Fruit fly (Drosophila melanogaster) whole organism, prepupa: ENCODE results near the gene CG14069.

Source experiments
- CG10631 ChIP-seq: fragments of 200-800 bp; sonication (Bioruptor generic); optimal IDR thresholded peaks from 2 replicates; lab custom pipeline; 2016; ENCODE audit warnings: missing biosample characterization, missing genetic modification characterization
- CG11294 ChIP-seq: fragments of 200-800 bp; sonication (Bioruptor generic); IDR thresholded peaks from 2 replicates; pipeline ENCODE4 v1.3.6; 2022; ENCODE audit warnings: missing biosample characterization, missing genetic modification characterization
- CG11762 ChIP-seq: fragments of 200-800 bp; sonication (Bioruptor generic); optimal IDR thresholded peaks from 3 replicates; lab custom pipeline; 2016; ENCODE audit warnings: missing biosample characterization, missing genetic modification characterization; ENCODE audit not compliant: insufficient read depth
- CG15336 ChIP-seq: fragments of 200-800 bp; sonication (Bioruptor generic); IDR thresholded peaks from 2 replicates; pipeline ENCODE4 v1.3.6; 2022; ENCODE audit warnings: missing biosample characterization, missing genetic modification characterization
- CG3032 ChIP-seq: fragments of 200-800 bp; optimal IDR thresholded peaks from 2 replicates; lab custom pipeline; 2019; ENCODE audit warnings: missing biosample characterization, mild to moderate bottlenecking, missing genetic modification characterization, moderate library complexity
- CG31627 ChIP-seq: fragments of 200-800 bp; sonication (Bioruptor generic); optimal IDR thresholded peaks from 3 replicates; lab custom pipeline; 2016; ENCODE audit warnings: missing biosample characterization, missing genetic modification characterization
- CG4318 ChIP-seq: fragments of 200-800 bp; sonication (Bioruptor generic); optimal IDR thresholded peaks from 3 replicates; lab custom pipeline; 2017; ENCODE audit warnings: missing biosample characterization, mild to moderate bottlenecking, missing genetic modification characterization
- CG6163 ChIP-seq: fragments of 200-800 bp; sonication (Bioruptor generic); IDR thresholded peaks from 3 replicates; pipeline ENCODE4 v1.3.6; 2022; ENCODE audit warnings: missing biosample characterization, missing genetic modification characterization
- CG6276 ChIP-seq: fragments of 200-800 bp; sonication (Bioruptor generic); optimal IDR thresholded peaks from 2 replicates; lab custom pipeline; 2017; ENCODE audit warnings: missing biosample characterization, mild to moderate bottlenecking, missing genetic modification characterization
- CG6808 ChIP-seq: fragments of 200-800 bp; sonication (Bioruptor generic); optimal IDR thresholded peaks from 3 replicates; lab custom pipeline; 2017; ENCODE audit warnings: missing biosample characterization, missing genetic modification characterization, mild to moderate bottlenecking, moderate library complexity, missing genetic modification reagents
- CG6854 ChIP-seq: fragments of 200-800 bp; sonication (Bioruptor generic); optimal IDR thresholded peaks from 2 replicates; lab custom pipeline; 2017; ENCODE audit warnings: missing biosample characterization, mild to moderate bottlenecking, missing genetic modification characterization
- CG8119 ChIP-seq: fragments of 200-800 bp; sonication (Bioruptor generic); IDR thresholded peaks from 3 replicates; pipeline ENCODE4 v1.3.6; 2022; ENCODE audit warnings: missing biosample characterization, missing genetic modification characterization
- CG8319 ChIP-seq: fragments of 200-800 bp; sonication (Bioruptor generic); optimal IDR thresholded peaks from 3 replicates; lab custom pipeline; 2016; ENCODE audit warnings: missing biosample characterization, missing genetic modification characterization
- CG8632 ChIP-seq: fragments of 200-800 bp; sonication (Bioruptor generic); optimal IDR thresholded peaks from 3 replicates; lab custom pipeline; 2016; ENCODE audit warnings: missing biosample characterization, missing genetic modification characterization
- Eip78C ChIP-seq: fragments of 200-800 bp; sonication (Bioruptor generic); peaks from one replicate; lab custom pipeline; 2016; ENCODE audit warnings: missing biosample characterization, missing genetic modification characterization
- Hr38 ChIP-seq: sonication (Bioruptor generic); optimal IDR thresholded peaks from 2 replicates; lab custom pipeline; 2016; ENCODE audit warnings: missing biosample characterization, missing genetic modification characterization
- Lpt ChIP-seq: fragments of 200-800 bp; sonication (Bioruptor generic); optimal IDR thresholded peaks from 3 replicates; lab custom pipeline; 2016; ENCODE audit warnings: missing biosample characterization, missing genetic modification characterization
- OdsH ChIP-seq: fragments of 200-800 bp; sonication (Bioruptor generic); optimal IDR thresholded peaks from 3 replicates; lab custom pipeline; 2016; ENCODE audit warnings: missing biosample characterization, missing genetic modification characterization
- Sox102F ChIP-seq: fragments of 200-800 bp; sonication (Bioruptor generic); optimal IDR thresholded peaks from 2 replicates; lab custom pipeline; 2016; ENCODE audit warnings: missing biosample characterization, mild to moderate bottlenecking, missing genetic modification characterization
- Sox14 ChIP-seq: fragments of 200-800 bp; sonication (Bioruptor generic); optimal IDR thresholded peaks from 3 replicates; lab custom pipeline; 2016; ENCODE audit warnings: missing biosample characterization, missing genetic modification characterization
- Sox15 ChIP-seq: fragments of 200-800 bp; sonication (Bioruptor generic); optimal IDR thresholded peaks from 3 replicates; lab custom pipeline; 2016; ENCODE audit warnings: missing biosample characterization, missing genetic modification characterization
- achi ChIP-seq: fragments of 200-800 bp; sonication (Bioruptor generic); optimal IDR thresholded peaks from 3 replicates; lab custom pipeline; 2016; ENCODE audit warnings: missing biosample characterization, missing genetic modification characterization
- acj6 ChIP-seq: fragments of 200-800 bp; sonication (Bioruptor generic); optimal IDR thresholded peaks from 3 replicates; lab custom pipeline; 2016; ENCODE audit warnings: missing biosample characterization, missing genetic modification characterization
- cyc ChIP-seq: fragments of 200-800 bp; sonication (Bioruptor generic); optimal IDR thresholded peaks from 3 replicates; lab custom pipeline; 2016; ENCODE audit warnings: missing biosample characterization, missing genetic modification characterization
- dac ChIP-seq: fragments of 200-800 bp; sonication (Bioruptor generic); optimal IDR thresholded peaks from 2 replicates; lab custom pipeline; 2017; ENCODE audit warnings: missing biosample characterization, mild to moderate bottlenecking, missing genetic modification characterization
- eg ChIP-seq: fragments of 200-800 bp; sonication (Bioruptor generic); IDR thresholded peaks from 3 replicates; pipeline ENCODE4 v1.3.6; 2022; ENCODE audit warnings: missing biosample characterization, missing genetic modification characterization
- esn ChIP-seq: fragments of 200-800 bp; sonication (Bioruptor generic); optimal IDR thresholded peaks from 2 replicates; lab custom pipeline; 2016; ENCODE audit warnings: missing biosample characterization, mild to moderate bottlenecking, missing genetic modification characterization, moderate library complexity
- fd59A ChIP-seq: fragments of 200-800 bp; sonication (Bioruptor generic); optimal IDR thresholded peaks from 2 replicates; lab custom pipeline; 2017; ENCODE audit warnings: missing biosample characterization, mild to moderate bottlenecking, missing genetic modification characterization, missing genetic modification reagents
- fd85E ChIP-seq: fragments of 200-800 bp; sonication (Bioruptor generic); optimal IDR thresholded peaks from 3 replicates; lab custom pipeline; 2016; ENCODE audit warnings: missing biosample characterization, missing genetic modification characterization
- lz ChIP-seq: fragments of 200-800 bp; sonication (Bioruptor generic); optimal IDR thresholded peaks from 3 replicates; lab custom pipeline; 2016; ENCODE audit warnings: missing biosample characterization, missing genetic modification characterization
- net ChIP-seq: fragments of 200-800 bp; sonication (Bioruptor generic); optimal IDR thresholded peaks from 3 replicates; lab custom pipeline; 2016; ENCODE audit warnings: missing biosample characterization, missing genetic modification characterization
- pdm3 ChIP-seq: fragments of 200-800 bp; sonication (Bioruptor generic); optimal IDR thresholded peaks from 3 replicates; lab custom pipeline; 2016; ENCODE audit warnings: missing biosample characterization, missing genetic modification characterization
- salr ChIP-seq, 2 experiments: fragments of 200-800 bp; sonication (Bioruptor generic); optimal IDR thresholded peaks; 3 replicates each; lab custom pipeline; 2016 to 2018; ENCODE audit warnings: missing biosample characterization in 2 of 2, missing genetic modification characterization in 2 of 2, mild to moderate bottlenecking in 1 of 2
- spab ChIP-seq: fragments of 200-800 bp; sonication (Bioruptor generic); optimal IDR thresholded peaks from 2 replicates; lab custom pipeline; 2017; ENCODE audit warnings: missing biosample characterization, mild to moderate bottlenecking, missing genetic modification characterization, missing genetic modification reagents
- svp ChIP-seq: fragments of 200-800 bp; sonication (Bioruptor generic); peaks from one replicate; lab custom pipeline; 2016; ENCODE audit warnings: missing biosample characterization, missing genetic modification characterization
- vri ChIP-seq: fragments of 200-800 bp; sonication (Bioruptor generic); optimal IDR thresholded peaks from 3 replicates; lab custom pipeline; 2016; ENCODE audit warnings: missing biosample characterization, mild to moderate bottlenecking, missing genetic modification characterization

The CG14069 gene

DNA sequence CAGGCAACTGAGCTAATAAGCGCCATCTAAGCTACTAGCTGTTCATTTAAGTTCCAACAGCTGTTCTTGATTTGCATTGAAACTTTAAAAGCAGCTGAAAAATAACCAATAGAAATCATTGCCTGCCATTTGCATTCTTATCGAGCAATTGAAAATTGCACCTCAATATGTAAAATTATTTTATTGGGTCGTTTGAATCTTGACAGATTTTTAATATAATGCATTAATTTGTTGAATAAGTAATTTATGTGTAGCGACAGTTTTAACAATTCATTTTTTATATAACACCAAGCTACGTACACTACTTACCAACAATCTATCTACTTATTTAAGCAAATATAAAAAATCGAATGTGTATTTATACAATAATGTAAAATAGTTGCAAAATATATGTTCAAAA is at the start of gene CG14069:
Gene CG14069 (minus strand): TSS at position 101 of the 400 bp plus-strand sequence.
- TF ChIP-seq CG6276 (GFP tag; lab: Kevin White, UChicago) (no peak), fd59A (GFP tag; lab: Kevin White, UChicago) (no peak), net (GFP tag; lab: Kevin White, UChicago) (no peak), CG31627 (GFP tag; lab: Kevin White, UChicago) (no peak), Lpt (GFP tag; lab: Kevin White, UChicago) (no peak), CG8319 (GFP tag; lab: Kevin White, UChicago) (no peak)

DNA sequence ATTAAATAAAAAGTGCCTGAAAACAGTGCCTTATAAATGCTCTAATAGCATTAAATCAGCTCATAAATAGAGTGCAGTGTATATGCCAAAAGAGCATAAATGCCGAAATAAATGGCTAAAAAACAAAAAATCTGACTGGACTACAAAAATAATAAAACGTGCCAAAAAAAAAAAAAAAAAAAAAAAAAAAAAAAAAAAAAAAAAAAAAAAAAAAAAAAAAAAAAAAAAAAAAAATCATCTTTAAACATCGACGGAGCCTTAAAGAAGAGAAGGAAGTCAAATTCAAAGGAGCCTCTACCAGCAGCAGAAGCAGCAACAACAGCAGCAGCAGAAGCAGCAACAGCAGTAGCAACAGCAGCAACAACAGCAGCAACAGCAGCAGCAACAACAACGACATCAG is 37.4 kb upstream of the CG14069 start:
- TF ChIP-seq eg (GFP tag; lab: Robert Waterston, UW) (0 out of 3 replicates have a peak, but pooled peaks have one; percentile 24), CG8119 (peak; percentile 75), CG6163 (peak; percentile 70; the same call in 2 of the 3 replicates)

DNA sequence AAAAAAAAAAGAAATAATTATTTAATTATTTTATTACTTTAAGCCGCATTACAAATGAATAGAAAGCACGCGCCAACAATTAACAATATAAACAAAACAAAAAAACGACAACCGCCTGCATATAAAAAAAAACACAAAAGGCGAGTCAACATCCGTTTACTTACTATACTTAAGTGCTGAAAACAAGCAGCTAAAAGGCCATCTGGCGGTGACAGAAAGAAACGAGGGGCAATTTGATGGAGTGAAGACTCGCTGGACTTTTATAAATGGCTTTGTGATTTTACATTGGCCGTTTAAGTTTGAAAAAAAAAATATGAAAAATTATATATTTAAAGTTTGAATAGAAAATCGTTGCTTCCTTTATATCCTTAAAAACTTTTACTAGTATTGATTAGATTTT is 29.7 kb upstream of the CG14069 start:
- no peak for TF ChIP-seq Sox15
- no peak for TF ChIP-seq Sox102F (GFP tag; lab: Kevin White, UChicago)
- no peak for TF ChIP-seq vri (GFP tag; lab: Kevin White, UChicago)
- no peak for TF ChIP-seq CG4318
- TF ChIP-seq, all 60 proteins: peak for 0

DNA sequence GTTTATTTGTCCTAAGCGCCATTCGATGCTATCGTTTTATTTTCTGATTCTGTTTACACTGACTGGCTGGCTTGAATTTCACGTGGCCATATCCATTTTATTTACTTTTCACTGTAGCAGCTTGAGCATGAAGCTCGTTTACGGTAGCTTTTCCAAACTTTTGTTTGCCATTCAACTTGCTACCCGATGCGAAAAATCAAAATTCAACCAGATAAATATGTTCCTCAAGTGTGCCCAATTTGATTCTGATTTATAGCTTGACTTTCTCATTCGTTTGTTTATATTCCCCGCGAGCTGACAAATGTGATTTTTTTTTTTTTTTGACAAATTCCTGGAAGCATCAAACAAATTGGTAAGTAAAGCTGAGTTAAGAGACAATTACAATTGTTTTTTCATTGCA is 25.9 kb upstream of the CG14069 start, which contains the start of gene CG14072:
Gene CG14072 (plus strand): TSS at position 301 of the 400 bp plus-strand sequence.
- no peak for TF ChIP-seq achi (GFP tag; lab: Kevin White, UChicago)
- TF ChIP-seq net (GFP tag; lab: Kevin White, UChicago), result no peak
- TF ChIP-seq OdsH (GFP tag; lab: Kevin White, UChicago), result no peak
- TF ChIP-seq fd59A (GFP tag; lab: Kevin White, UChicago), result no peak
- no peak for TF ChIP-seq CG3032
- no peak for TF ChIP-seq Eip78C (GFP tag; lab: Kevin White, UChicago)
- no peak for TF ChIP-seq CG6276 (GFP tag; lab: Kevin White, UChicago)
- no peak for TF ChIP-seq fd85E (GFP tag; lab: Kevin White, UChicago)

DNA sequence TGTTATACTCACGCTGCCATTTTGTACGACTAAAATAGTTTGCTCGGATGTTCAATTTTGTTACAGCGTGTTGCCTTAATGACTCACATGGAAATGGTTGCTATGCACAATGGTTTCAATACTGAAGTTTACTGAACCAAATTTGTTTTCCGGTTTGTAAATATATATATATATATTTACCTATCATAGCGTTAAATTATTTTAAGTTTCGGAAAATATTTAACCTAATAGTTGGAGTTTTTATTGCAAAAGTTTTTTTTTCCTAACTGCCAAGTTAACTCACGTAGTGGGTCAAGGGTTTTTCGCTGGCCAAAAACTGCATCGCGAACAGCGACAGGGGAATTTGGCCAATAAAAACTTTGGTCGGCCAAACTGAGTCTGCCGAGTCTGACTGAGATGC is 1.7 kb downstream of the CG14069 start, which contains the start of gene CG7309:
Gene CG7309 (minus strand): TSS at position 101 of the 400 bp plus-strand sequence.
- TF ChIP-seq lz (no peak), achi (GFP tag; lab: Kevin White, UChicago) (no peak), pdm3 (GFP tag; lab: Kevin White, UChicago) (no peak), esn (GFP tag; lab: Kevin White, UChicago) (no peak), salr (GFP tag; optimal IDR thresholded peaks at IDR 0.05; lab: Kevin White, UChicago) (no peak), Hr38 (GFP tag; lab: Kevin White, UChicago) (no peak), CG3032 (no peak), Sox14 (GFP tag; lab: Kevin White, UChicago) (no peak), Sox15 (no peak), cyc (GFP tag; lab: Kevin White, UChicago) (no peak), CG8319 (GFP tag; lab: Kevin White, UChicago) (no peak), Lpt (GFP tag; lab: Kevin White, UChicago) (no peak), fd85E (GFP tag; lab: Kevin White, UChicago) (no peak), CG15336 (GFP tag; lab: Robert Waterston, UW) (no peak)

DNA sequence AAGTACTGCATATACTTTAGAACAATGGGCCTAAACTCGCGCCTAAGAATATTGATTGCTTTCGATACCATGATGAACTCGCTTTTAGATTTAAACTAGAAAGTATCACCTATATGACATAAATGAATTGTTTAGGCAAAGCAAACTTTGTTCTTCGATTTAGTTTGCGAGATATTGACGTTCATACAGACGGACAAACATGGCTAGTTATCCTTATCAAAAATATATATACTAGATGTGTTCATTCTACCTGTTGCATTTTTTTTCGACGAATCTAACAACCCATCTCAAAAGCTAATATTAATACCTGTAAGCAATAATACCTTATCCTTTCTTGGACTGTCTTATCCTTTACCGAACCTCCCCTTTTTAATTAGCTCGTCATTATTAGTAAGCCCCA is 8.8 kb downstream of the CG14069 start, which contains the start of gene CG14070:
Gene CG14070 (minus strand): TSS at position 101 of the 400 bp plus-strand sequence.
- TF ChIP-seq esn (GFP tag; lab: Kevin White, UChicago) (no peak), CG10631 (no peak)
- TF ChIP-seq, all 60 proteins: peak for 0

DNA sequence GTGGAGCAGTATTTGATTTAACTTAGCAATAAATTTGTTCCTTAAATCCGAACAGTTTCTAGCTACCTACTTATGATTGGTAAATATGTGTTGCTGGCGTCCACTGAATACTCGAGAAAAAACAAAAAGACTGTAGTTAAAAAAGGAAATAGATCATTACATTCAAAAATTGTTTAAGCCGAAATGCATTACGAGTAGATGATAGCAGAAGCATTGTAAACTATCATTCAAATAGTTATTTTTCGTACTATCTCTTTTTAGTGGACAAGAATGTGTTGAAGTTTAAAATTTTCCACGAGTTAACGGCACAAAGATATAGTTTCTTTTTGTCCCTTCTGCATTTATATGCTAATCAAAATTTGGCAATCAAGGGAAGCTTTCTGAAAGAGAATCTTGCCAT is 21.6 kb downstream of the CG14069 start, which contains the start of gene CG14071:
Gene CG14071 (minus strand): TSS at position 101 of the 400 bp plus-strand sequence.
- TF ChIP-seq CG11762 (GFP tag; lab: Kevin White, UChicago) (no peak), OdsH (GFP tag; lab: Kevin White, UChicago) (no peak), CG6163 (no peak), CG11294 (GFP tag; lab: Robert Waterston, UW) (no peak), pdm3 (GFP tag; lab: Kevin White, UChicago) (no peak), CG8632 (GFP tag; lab: Kevin White, UChicago) (no peak), acj6 (GFP tag; lab: Kevin White, UChicago) (no peak), svp (GFP tag; lab: Kevin White, UChicago) (no peak), CG6854 (no peak), spab (no peak), CG6808 (GFP tag; lab: Kevin White, UChicago) (no peak), CG10631 (no peak), dac (GFP tag; lab: Kevin White, UChicago) (no peak), cyc (GFP tag; lab: Kevin White, UChicago) (no peak)
- TF ChIP-seq, all 60 proteins: peak for 0
